Fruit fly (Drosophila melanogaster) whole organism, adult: Measurements from ENCODE around the gene bark.

ENCODE experiments used
- CG12768 ChIP-seq: fragments of 200-800 bp; sonication (Bioruptor generic); optimal IDR thresholded peaks from 2 replicates; lab custom pipeline; 2017; ENCODE audit warnings: missing biosample characterization, missing genetic modification characterization, mild to moderate bottlenecking, moderate library complexity, missing genetic modification reagents
- CG14711 ChIP-seq: fragments of 200-800 bp; sonication (Bioruptor generic); optimal IDR thresholded peaks from 2 replicates; lab custom pipeline; 2018; ENCODE audit warnings: missing biosample characterization, mild to moderate bottlenecking, missing genetic modification characterization, moderate library complexity
- CG1620 ChIP-seq: fragments of 200-800 bp; sonication (Bioruptor generic); optimal IDR thresholded peaks from 2 replicates; lab custom pipeline; 2016; ENCODE audit warnings: missing biosample characterization, missing genetic modification characterization
- CG7045 ChIP-seq: fragments of 200-800 bp; sonication (Bioruptor generic); optimal IDR thresholded peaks from 2 replicates; lab custom pipeline; 2017; ENCODE audit warnings: missing biosample characterization, mild to moderate bottlenecking, missing genetic modification characterization
- Crg-1 ChIP-seq: fragments of 200-800 bp; sonication (Bioruptor generic); optimal IDR thresholded peaks from 2 replicates; lab custom pipeline; 2016; ENCODE audit warnings: missing biosample characterization, missing genetic modification characterization
- Hr96 ChIP-seq: fragments of 200-800 bp; sonication (Bioruptor generic); optimal IDR thresholded peaks from 2 replicates; lab custom pipeline; 2016; ENCODE audit warnings: missing biosample characterization, missing genetic modification characterization
- Mnt ChIP-seq: fragments of 200-800 bp; sonication (Bioruptor generic); optimal IDR thresholded peaks from 2 replicates; lab custom pipeline; 2016; ENCODE audit warnings: missing biosample characterization, mild to moderate bottlenecking, missing genetic modification characterization
- bab1 ChIP-seq: fragments of 200-800 bp; sonication (Bioruptor generic); optimal IDR thresholded peaks from 3 replicates; lab custom pipeline; 2019; ENCODE audit warnings: missing biosample characterization, mild to moderate bottlenecking, missing genetic modification characterization, moderate library complexity
- cic ChIP-seq: fragments of 200-800 bp; sonication (Bioruptor generic); optimal IDR thresholded peaks from 2 replicates; lab custom pipeline; 2017; ENCODE audit warnings: missing biosample characterization, mild to moderate bottlenecking, missing genetic modification characterization, moderate library complexity
- cnc ChIP-seq, 2 experiments: fragments of >200 bp; optimal IDR thresholded peaks; 2 replicates each; lab custom pipeline; 2017
- kay ChIP-seq: fragments of 200-800 bp; sonication (Bioruptor generic); peaks from one replicate; lab custom pipeline; 2016; ENCODE audit warnings: missing biosample characterization, missing genetic modification characterization, borderline replicate concordance
- tj ChIP-seq: fragments of 200-800 bp; sonication (Bioruptor generic); optimal IDR thresholded peaks from 3 replicates; lab custom pipeline; 2017; ENCODE audit warnings: missing biosample characterization, mild to moderate bottlenecking, missing genetic modification characterization, moderate library complexity
- toe ChIP-seq: fragments of 200-800 bp; sonication (Bioruptor generic); optimal IDR thresholded peaks from 2 replicates; lab custom pipeline; 2016; ENCODE audit warnings: missing biosample characterization, missing genetic modification characterization

DNA sequence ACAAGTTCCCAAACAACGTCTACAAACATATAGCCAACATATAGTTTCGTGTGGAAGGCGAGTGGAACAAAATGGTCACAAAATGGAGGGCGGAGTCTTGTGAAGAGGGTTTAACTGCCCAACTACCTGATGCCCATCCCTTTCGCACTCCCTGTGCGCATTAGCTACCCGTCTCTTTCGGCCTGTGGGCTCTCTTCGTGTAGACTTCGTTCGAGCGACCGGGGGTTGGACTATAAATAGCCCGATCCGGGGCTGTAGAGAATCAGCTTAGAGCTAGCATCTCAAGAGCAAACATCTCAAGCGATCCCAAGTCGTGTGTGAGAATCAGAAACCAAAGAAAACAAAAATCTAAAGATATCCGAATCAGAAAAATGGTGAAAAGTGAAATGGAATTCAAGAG is 38.4 kb downstream of the bark start, which contains the start of gene slp1:
- TF ChIP-seq CG1620 (GFP tag; lab: Kevin White, UChicago) = no peak
- TF ChIP-seq CG7045 = no peak
- TF ChIP-seq CG14711 = no peak
- no peak for TF ChIP-seq toe (GFP tag; lab: Kevin White, UChicago)
- no peak for TF ChIP-seq bab1 (GFP tag; lab: Kevin White, UChicago)
- TF ChIP-seq cnc (optimal IDR thresholded peaks at IDR 0.05; lab: Kevin White, UChicago) = no peak
- TF ChIP-seq cic (GFP tag; lab: Kevin White, UChicago) = no peak
- no peak for TF ChIP-seq Crg-1
- TF ChIP-seq Hr96 (GFP tag; lab: Kevin White, UChicago) = no peak
- TF ChIP-seq kay = no peak
- no peak for TF ChIP-seq Mnt (GFP tag; lab: Kevin White, UChicago)
- TF ChIP-seq tj (GFP tag; lab: Kevin White, UChicago) = no peak
- no peak for TF ChIP-seq CG12768 (GFP tag; lab: Kevin White, UChicago)
